Worm (Caenorhabditis elegans) whole organism, late embryonic: ENCODE measurements around the gene pxl-1.
A peak's percentile ranks its signal among the peaks of the same experiment; 100 is the strongest.

ENCODE experiments used
- C38D4.7 ChIP-seq: fragments of 200-800 bp; sonication (Bioruptor generic); optimal IDR thresholded peaks from 2 replicates; lab custom pipeline; 2018; ENCODE audit warnings: mild to moderate bottlenecking, missing genetic modification characterization, moderate library complexity, missing compliant biosample characterization
- F13H6.1 ChIP-seq: sonication (generic microtip); optimal IDR thresholded peaks from 2 replicates; lab custom pipeline; 2016; ENCODE audit warnings: missing genetic modification characterization, missing compliant biosample characterization
- Y22D7AL.16 ChIP-seq: sonication (generic microtip); optimal IDR thresholded peaks from 2 replicates; lab custom pipeline; 2016; ENCODE audit warnings: missing genetic modification characterization, missing compliant biosample characterization
- ahr-1 ChIP-seq: sonication (generic microtip); optimal IDR thresholded peaks from 2 replicates; lab custom pipeline; 2016; ENCODE audit warnings: missing genetic modification characterization, missing compliant biosample characterization
- ama-1 ChIP-seq: fragments of 150-350 bp; optimal IDR thresholded peaks from 2 replicates; lab custom pipeline; 2014
- ceh-18 ChIP-seq: sonication (generic microtip); optimal IDR thresholded peaks from 2 replicates; lab custom pipeline; 2016; ENCODE audit warnings: missing genetic modification characterization, missing compliant biosample characterization
- ceh-19 ChIP-seq: fragments of 200-800 bp; sonication (Bioruptor generic); optimal IDR thresholded peaks from 2 replicates; lab custom pipeline; 2018; ENCODE audit warnings: mild to moderate bottlenecking, missing genetic modification characterization, missing compliant biosample characterization
- ceh-24 ChIP-seq: sonication (generic microtip); optimal IDR thresholded peaks from 2 replicates; lab custom pipeline; 2016; ENCODE audit warnings: mild to moderate bottlenecking, missing genetic modification characterization, missing compliant biosample characterization
- ceh-30 ChIP-seq: fragments of 150-350 bp; optimal IDR thresholded peaks from 2 replicates; lab custom pipeline; 2014; ENCODE audit warnings: missing biosample characterization, missing genetic modification characterization
- ceh-34 ChIP-seq: sonication (generic microtip); optimal IDR thresholded peaks from 2 replicates; lab custom pipeline; 2016; ENCODE audit warnings: mild to moderate bottlenecking, missing genetic modification characterization, missing compliant biosample characterization
- ceh-6 ChIP-seq: fragments of 200-800 bp; sonication (Bioruptor generic); optimal IDR thresholded peaks from 2 replicates; lab custom pipeline; 2018; ENCODE audit warnings: mild to moderate bottlenecking, missing genetic modification characterization, missing compliant biosample characterization
- che-1 ChIP-seq: sonication (generic microtip); optimal IDR thresholded peaks from 2 replicates; lab custom pipeline; 2016; ENCODE audit warnings: mild to moderate bottlenecking, missing genetic modification characterization, missing compliant biosample characterization
- dmd-4 ChIP-seq: sonication (generic microtip); optimal IDR thresholded peaks from 2 replicates; lab custom pipeline; 2016; ENCODE audit warnings: borderline replicate concordance, missing genetic modification characterization, missing compliant biosample characterization
- ets-4 ChIP-seq: sonication (generic microtip); optimal IDR thresholded peaks from 2 replicates; lab custom pipeline; 2016; ENCODE audit warnings: missing genetic modification characterization, missing compliant biosample characterization
- eyg-1 ChIP-seq: sonication (generic microtip); optimal IDR thresholded peaks from 2 replicates; lab custom pipeline; 2016; ENCODE audit warnings: missing genotype, missing genetic modification characterization, missing compliant biosample characterization
- fax-1 ChIP-seq: sonication (generic microtip); optimal IDR thresholded peaks from 2 replicates; lab custom pipeline; 2016; ENCODE audit warnings: missing genotype, missing genetic modification characterization, missing compliant biosample characterization
- gmeb-2 ChIP-seq: sonication (generic microtip); optimal IDR thresholded peaks from 2 replicates; lab custom pipeline; 2016; ENCODE audit warnings: missing genetic modification characterization, inconsistent platforms, missing compliant biosample characterization
- hlh-15 ChIP-seq: sonication (generic microtip); optimal IDR thresholded peaks from 2 replicates; lab custom pipeline; 2016; ENCODE audit warnings: missing genetic modification characterization, missing compliant biosample characterization
- hlh-30 ChIP-seq: sonication (generic microtip); optimal IDR thresholded peaks from 2 replicates; lab custom pipeline; 2017; ENCODE audit warnings: antibody characterized with exemption, missing genetic modification characterization, missing compliant biosample characterization; ENCODE audit not compliant: insufficient read depth
- hlh-8 ChIP-seq: sonication (generic microtip); optimal IDR thresholded peaks from 2 replicates; lab custom pipeline; 2016; ENCODE audit warnings: missing genotype, missing genetic modification characterization, missing compliant biosample characterization
- lim-6 ChIP-seq: sonication (generic microtip); optimal IDR thresholded peaks from 2 replicates; lab custom pipeline; 2016; ENCODE audit warnings: missing genetic modification characterization, missing compliant biosample characterization
- lin-11 ChIP-seq: fragments of 200-800 bp; sonication (Bioruptor generic); optimal IDR thresholded peaks from 2 replicates; lab custom pipeline; 2018; ENCODE audit warnings: mild to moderate bottlenecking, missing genetic modification characterization, missing compliant biosample characterization
- mec-3 ChIP-seq: sonication (generic microtip); optimal IDR thresholded peaks from 2 replicates; lab custom pipeline; 2016; ENCODE audit warnings: borderline replicate concordance, missing genetic modification characterization, missing compliant biosample characterization
- nhr-11 ChIP-seq: fragments of 150-350 bp; optimal IDR thresholded peaks from 2 replicates; lab custom pipeline; 2014; ENCODE audit warnings: missing biosample characterization, missing genetic modification characterization
- nhr-232 ChIP-seq: sonication (generic microtip); optimal IDR thresholded peaks from 2 replicates; lab custom pipeline; 2016; ENCODE audit warnings: missing genetic modification characterization, missing compliant biosample characterization
- npax-4 ChIP-seq: sonication (generic microtip); optimal IDR thresholded peaks from 2 replicates; lab custom pipeline; 2016; ENCODE audit warnings: missing genetic modification characterization, missing compliant biosample characterization
- pag-3 ChIP-seq: sonication (generic microtip); optimal IDR thresholded peaks from 2 replicates; lab custom pipeline; 2016; ENCODE audit warnings: missing compliant biosample characterization, missing genetic modification characterization, borderline replicate concordance
- pqm-1 ChIP-seq: sonication (generic microtip); optimal IDR thresholded peaks from 2 replicates; lab custom pipeline; 2016; ENCODE audit warnings: missing genetic modification characterization, missing compliant biosample characterization
- sdc-2 ChIP-seq: sonication (generic microtip); optimal IDR thresholded peaks from 2 replicates; lab custom pipeline; 2016; ENCODE audit warnings: missing genotype, missing genetic modification characterization, missing compliant biosample characterization
- syd-9 ChIP-seq: sonication (generic microtip); optimal IDR thresholded peaks from 2 replicates; lab custom pipeline; 2016; ENCODE audit warnings: mild to moderate bottlenecking, missing genetic modification characterization, moderate library complexity, missing compliant biosample characterization
- ttx-3 ChIP-seq: sonication (generic microtip); optimal IDR thresholded peaks from 2 replicates; lab custom pipeline; 2016; ENCODE audit warnings: missing genetic modification reagents, missing genetic modification characterization, missing compliant biosample characterization
- unc-3 ChIP-seq, 2 experiments: fragments of 200-800 bp in 1 of 2; sonication (Bioruptor generic) in 1 of 2; sonication (generic microtip) in 1 of 2; conservative IDR thresholded peaks in 1 of 2; optimal IDR thresholded peaks in 1 of 2; 2 replicates each; pipeline versions ENCODE4 v1.3.6 to Lab custom; 2016 to 2022; ENCODE audit warnings: missing compliant biosample characterization in 2 of 2, missing genetic modification characterization in 2 of 2, missing genetic modification reagents in 1 of 2
- unc-42 ChIP-seq: sonication (generic microtip); optimal IDR thresholded peaks from 2 replicates; lab custom pipeline; 2016; ENCODE audit warnings: missing genotype, missing genetic modification characterization, missing compliant biosample characterization
- unc-55 ChIP-seq: sonication (generic microtip); optimal IDR thresholded peaks from 2 replicates; lab custom pipeline; 2017; ENCODE audit warnings: missing biosample characterization, missing genetic modification reagents, missing genetic modification characterization
- unc-86 ChIP-seq: sonication (generic microtip); optimal IDR thresholded peaks from 2 replicates; lab custom pipeline; 2016; ENCODE audit warnings: missing genetic modification characterization, missing compliant biosample characterization

pxl-1 gene

ce11 chrIII:5898631-5899030 lies 2.8 kb upstream of the pxl-1 start:
- TF ChIP-seq ceh-18 (tag; lab: Kevin White, UChicago) = peak; percentile 27
- no peak for TF ChIP-seq nhr-11 (tag; lab: Kevin White, UChicago)

- TF ChIP-seq ahr-1 = no peak
- TF ChIP-seq Y22D7AL.16 (tag; lab: Kevin White, UChicago) = no peak
- TF ChIP-seq unc-86 (tag; lab: Kevin White, UChicago) = no peak
- TF ChIP-seq ceh-19 (GFP tag; lab: Kevin White, UChicago) = no peak
- no peak for TF ChIP-seq nhr-232 (tag; lab: Kevin White, UChicago)
- TF ChIP-seq unc-3 (GFP tag; conservative IDR thresholded peaks at IDR 0.05; lab: Robert Waterston, UW) = no peak
- TF ChIP-seq unc-3 (tag; optimal IDR thresholded peaks at IDR 0.05; lab: Kevin White, UChicago) = no peak
- no peak for TF ChIP-seq ceh-6 (GFP tag; lab: Kevin White, UChicago)
- no peak for TF ChIP-seq hlh-8 (tag; lab: Kevin White, UChicago)
- TF ChIP-seq lim-6 (tag; lab: Kevin White, UChicago) = no peak
- TF ChIP-seq ceh-24 = no peak
- no peak for TF ChIP-seq pag-3 (tag; lab: Kevin White, UChicago)
- no peak for TF ChIP-seq npax-4 (tag; lab: Kevin White, UChicago)
- no peak for TF ChIP-seq che-1 (tag; lab: Kevin White, UChicago)
- TF ChIP-seq ets-4 = no peak
- no peak for TF ChIP-seq eyg-1 (tag; lab: Kevin White, UChicago)
Observed at ce11 chrIII:5897468-5897867, 1.7 kb upstream of the pxl-1 start.

- TF ChIP-seq pag-3 (tag; lab: Kevin White, UChicago) = no peak
- no peak for TF ChIP-seq unc-55 (GFP tag; lab: Kevin White, UChicago)
- TF ChIP-seq C38D4.7 (GFP tag; lab: Kevin White, UChicago) = no peak
- peak; percentile 15 for TF ChIP-seq ceh-18 (tag; lab: Kevin White, UChicago)
- no peak for TF ChIP-seq unc-42
- TF ChIP-seq sdc-2 = no peak
- TF ChIP-seq mec-3 (tag; lab: Kevin White, UChicago) = no peak
- no peak for TF ChIP-seq gmeb-2 (tag; lab: Kevin White, UChicago)
Observed at ce11 chrIII:5892909-5893308, 2.9 kb downstream of the pxl-1 start.

- TF ChIP-seq hlh-15 (tag; lab: Kevin White, UChicago) (no peak), sdc-2 (no peak), ceh-34 (tag; lab: Kevin White, UChicago) (no peak), dmd-4 (tag; lab: Kevin White, UChicago) (no peak), syd-9 (no peak), ama-1 (no peak), ceh-30 (no peak), nhr-232 (tag; lab: Kevin White, UChicago) (no peak), fax-1 (no peak), lin-11 (tag; lab: Kevin White, UChicago) (no peak), hlh-30 (tag; lab: Kevin White, UChicago) (no peak)
Observed at ce11 chrIII:5888675-5889074, 7.1 kb downstream of the pxl-1 start, which contains the start of gene C28H8.8. Gene C28H8.8 (minus strand): TSS chrIII:5888775.

- TF ChIP-seq npax-4 (tag; lab: Kevin White, UChicago) = no peak
- TF ChIP-seq ttx-3 (tag; lab: Kevin White, UChicago) = no peak
- no peak for TF ChIP-seq F13H6.1 (tag; lab: Kevin White, UChicago)
- no peak for TF ChIP-seq ceh-18 (tag; lab: Kevin White, UChicago)
- TF ChIP-seq pqm-1 (tag; lab: Kevin White, UChicago) = no peak
- TF ChIP-seq, all 69 proteins: peak for 0
Observed at ce11 chrIII:5886893-5887292, 8.9 kb downstream of the pxl-1 start, which contains the start of gene C28H8.7. Gene C28H8.7 (minus strand): TSS chrIII:5886993.
